Worm (Caenorhabditis elegans) whole organism, L1 larva: Measurements from ENCODE around the gene F22D3.4.

ENCODE experiments used
- C04F5.9 ChIP-seq: sonication (generic microtip); optimal IDR thresholded peaks from 2 replicates; lab custom pipeline; 2016; ENCODE audit warnings: missing genetic modification characterization, missing compliant biosample characterization
- C16A3.4 ChIP-seq: fragments of 150-350 bp; optimal IDR thresholded peaks from 2 replicates; lab custom pipeline; 2014; ENCODE audit warnings: missing biosample characterization, missing genetic modification characterization
- C34B4.2 ChIP-seq: sonication (generic microtip); optimal IDR thresholded peaks from 2 replicates; lab custom pipeline; 2017; ENCODE audit warnings: mild to moderate bottlenecking, missing genetic modification characterization, missing compliant biosample characterization
- ama-1 ChIP-seq: fragments of 150-350 bp; optimal IDR thresholded peaks from 2 replicates; lab custom pipeline; 2014
- fkh-10 ChIP-seq: sonication (generic microtip); optimal IDR thresholded peaks from 2 replicates; lab custom pipeline; 2017; ENCODE audit warnings: missing biosample characterization, missing genetic modification reagents, missing genetic modification characterization
- fos-1 ChIP-seq: fragments of 150-350 bp; optimal IDR thresholded peaks from 2 replicates; lab custom pipeline; 2014; ENCODE audit warnings: missing biosample characterization, missing genetic modification characterization
- lin-39 ChIP-seq: fragments of 150-350 bp; optimal IDR thresholded peaks from 2 replicates; lab custom pipeline; 2014; ENCODE audit warnings: missing biosample characterization, missing genetic modification reagents, missing genetic modification characterization
- nhr-11 ChIP-seq: fragments of 150-350 bp; optimal IDR thresholded peaks from 2 replicates; lab custom pipeline; 2014; ENCODE audit warnings: missing biosample characterization, missing genetic modification characterization
- nhr-28 ChIP-seq: fragments of 150-350 bp; optimal IDR thresholded peaks from 2 replicates; lab custom pipeline; 2014; ENCODE audit warnings: missing biosample characterization, missing genetic modification characterization
- nhr-77 ChIP-seq: fragments of 150-350 bp; optimal IDR thresholded peaks from 2 replicates; lab custom pipeline; 2014; ENCODE audit warnings: missing biosample characterization, missing genetic modification characterization
- pax-3 ChIP-seq: fragments of 200-800 bp; sonication (Bioruptor generic); optimal IDR thresholded peaks from 2 replicates; lab custom pipeline; 2018; ENCODE audit warnings: mild to moderate bottlenecking, missing genetic modification characterization, moderate library complexity, missing compliant biosample characterization
- sptf-1 ChIP-seq: fragments of 150-350 bp; optimal IDR thresholded peaks from 2 replicates; lab custom pipeline; 2014; ENCODE audit warnings: missing biosample characterization, missing genetic modification characterization
- unc-30 ChIP-seq: sonication (generic microtip); optimal IDR thresholded peaks from 2 replicates; lab custom pipeline; 2017; ENCODE audit warnings: missing biosample characterization, missing genetic modification characterization

ce11 chrII:6897507-6897906 lies 29.9 kb downstream of the F22D3.4 start, which contains the start of gene C44B7.11:
- TF ChIP-seq nhr-77 (no peak), nhr-28 (tag; lab: Kevin White, UChicago) (no peak), pax-3 (tag; lab: Kevin White, UChicago) (no peak), fos-1 (no peak), C16A3.4 (no peak), fkh-10 (GFP tag; lab: Kevin White, UChicago) (no peak), unc-30 (tag; lab: Kevin White, UChicago) (no peak), C04F5.9 (tag; lab: Kevin White, UChicago) (no peak), sptf-1 (tag; lab: Kevin White, UChicago) (no peak), C34B4.2 (tag; lab: Kevin White, UChicago) (no peak), lin-39 (tag; lab: Kevin White, UChicago) (no peak), ama-1 (lab: Kevin White, UChicago) (no peak), nhr-11 (tag; lab: Kevin White, UChicago) (no peak)
